Fruit fly (Drosophila melanogaster) whole organism, prepupa: ENCODE measurements around the gene Df31.

Experiments
- Blimp-1 ChIP-seq: fragments of 200-800 bp; sonication (Bioruptor generic); optimal IDR thresholded peaks from 3 replicates; lab custom pipeline; 2017; ENCODE audit warnings: missing biosample characterization, missing genetic modification characterization, mild to moderate bottlenecking, moderate library complexity, missing genetic modification reagents
- CG10631 ChIP-seq: fragments of 200-800 bp; sonication (Bioruptor generic); optimal IDR thresholded peaks from 2 replicates; lab custom pipeline; 2016; ENCODE audit warnings: missing biosample characterization, missing genetic modification characterization
- CG10669 ChIP-seq: fragments of 200-800 bp; sonication (Bioruptor generic); optimal IDR thresholded peaks from 3 replicates; lab custom pipeline; 2018; ENCODE audit warnings: missing biosample characterization, mild to moderate bottlenecking, missing genetic modification characterization, moderate library complexity
- CG11762 ChIP-seq: fragments of 200-800 bp; sonication (Bioruptor generic); optimal IDR thresholded peaks from 3 replicates; lab custom pipeline; 2016; ENCODE audit warnings: missing biosample characterization, missing genetic modification characterization; ENCODE audit not compliant: insufficient read depth
- CG15336 ChIP-seq: fragments of 200-800 bp; sonication (Bioruptor generic); IDR thresholded peaks from 2 replicates; pipeline ENCODE4 v1.3.6; 2022; ENCODE audit warnings: missing biosample characterization, missing genetic modification characterization
- CG1621 ChIP-seq: fragments of 200-800 bp; sonication (Bioruptor generic); optimal IDR thresholded peaks from 3 replicates; lab custom pipeline; 2018; ENCODE audit warnings: missing biosample characterization, mild to moderate bottlenecking, missing genetic modification characterization
- CG16779 ChIP-seq: fragments of 200-800 bp; sonication (Bioruptor generic); optimal IDR thresholded peaks from 3 replicates; lab custom pipeline; 2017; ENCODE audit warnings: missing biosample characterization, mild to moderate bottlenecking, missing genetic modification characterization
- CG31627 ChIP-seq: fragments of 200-800 bp; sonication (Bioruptor generic); optimal IDR thresholded peaks from 3 replicates; lab custom pipeline; 2016; ENCODE audit warnings: missing biosample characterization, missing genetic modification characterization
- CG32006 ChIP-seq: fragments of 200-800 bp; sonication (Bioruptor generic); optimal IDR thresholded peaks from 3 replicates; lab custom pipeline; 2017; ENCODE audit warnings: missing biosample characterization, mild to moderate bottlenecking, missing genetic modification characterization
- CG3919 ChIP-seq: fragments of 200-800 bp; sonication (Bioruptor generic); optimal IDR thresholded peaks from 3 replicates; lab custom pipeline; 2016; ENCODE audit warnings: missing biosample characterization, missing genetic modification characterization
- CG6163 ChIP-seq: fragments of 200-800 bp; sonication (Bioruptor generic); IDR thresholded peaks from 3 replicates; pipeline ENCODE4 v1.3.6; 2022; ENCODE audit warnings: missing biosample characterization, missing genetic modification characterization
- CG6276 ChIP-seq: fragments of 200-800 bp; sonication (Bioruptor generic); optimal IDR thresholded peaks from 2 replicates; lab custom pipeline; 2017; ENCODE audit warnings: missing biosample characterization, mild to moderate bottlenecking, missing genetic modification characterization
- CG6792 ChIP-seq: fragments of 200-800 bp; sonication (Bioruptor generic); optimal IDR thresholded peaks from 3 replicates; lab custom pipeline; 2016; ENCODE audit warnings: missing biosample characterization, missing genetic modification characterization
- CG6854 ChIP-seq: fragments of 200-800 bp; sonication (Bioruptor generic); optimal IDR thresholded peaks from 2 replicates; lab custom pipeline; 2017; ENCODE audit warnings: missing biosample characterization, mild to moderate bottlenecking, missing genetic modification characterization
- CG8632 ChIP-seq: fragments of 200-800 bp; sonication (Bioruptor generic); optimal IDR thresholded peaks from 3 replicates; lab custom pipeline; 2016; ENCODE audit warnings: missing biosample characterization, missing genetic modification characterization
- CG9139 ChIP-seq: fragments of 200-800 bp; sonication (Bioruptor generic); optimal IDR thresholded peaks from 3 replicates; lab custom pipeline; 2017; ENCODE audit warnings: missing biosample characterization, mild to moderate bottlenecking, missing genetic modification characterization
- Eip78C ChIP-seq: fragments of 200-800 bp; sonication (Bioruptor generic); peaks from one replicate; lab custom pipeline; 2016; ENCODE audit warnings: missing biosample characterization, missing genetic modification characterization
- Eip93F ChIP-seq: fragments of 200-800 bp; sonication (Bioruptor generic); optimal IDR thresholded peaks from 2 replicates; lab custom pipeline; 2016; ENCODE audit warnings: missing biosample characterization, mild to moderate bottlenecking, missing genetic modification characterization
- Ets21C ChIP-seq: fragments of 200-800 bp; sonication (Bioruptor generic); optimal IDR thresholded peaks from 3 replicates; lab custom pipeline; 2016; ENCODE audit warnings: missing biosample characterization, missing genetic modification characterization
- Gug ChIP-seq: fragments of 200-800 bp; sonication (Bioruptor generic); IDR thresholded peaks from 2 replicates; pipeline ENCODE4 v1.3.6; 2022; ENCODE audit warnings: missing biosample characterization, missing genetic modification characterization
- Hr38 ChIP-seq: sonication (Bioruptor generic); optimal IDR thresholded peaks from 2 replicates; lab custom pipeline; 2016; ENCODE audit warnings: missing biosample characterization, missing genetic modification characterization
- Hr39 ChIP-seq: fragments of 200-800 bp; sonication (Bioruptor generic); optimal IDR thresholded peaks from 2 replicates; lab custom pipeline; 2016; ENCODE audit warnings: missing biosample characterization, missing genetic modification characterization
- Hr4 ChIP-seq: fragments of 200-800 bp; sonication (Bioruptor generic); optimal IDR thresholded peaks from 3 replicates; lab custom pipeline; 2016; ENCODE audit warnings: missing biosample characterization, missing genetic modification characterization
- Lpt ChIP-seq: fragments of 200-800 bp; sonication (Bioruptor generic); optimal IDR thresholded peaks from 3 replicates; lab custom pipeline; 2016; ENCODE audit warnings: missing biosample characterization, missing genetic modification characterization
- Met ChIP-seq: fragments of 200-800 bp; sonication (Bioruptor generic); optimal IDR thresholded peaks from 3 replicates; lab custom pipeline; 2016; ENCODE audit warnings: missing biosample characterization, missing genetic modification characterization
- OdsH ChIP-seq: fragments of 200-800 bp; sonication (Bioruptor generic); optimal IDR thresholded peaks from 3 replicates; lab custom pipeline; 2016; ENCODE audit warnings: missing biosample characterization, missing genetic modification characterization
- Smox ChIP-seq: fragments of 200-800 bp; sonication (Bioruptor generic); optimal IDR thresholded peaks from 3 replicates; lab custom pipeline; 2016; ENCODE audit warnings: missing biosample characterization, missing genetic modification characterization
- Sox102F ChIP-seq: fragments of 200-800 bp; sonication (Bioruptor generic); optimal IDR thresholded peaks from 2 replicates; lab custom pipeline; 2016; ENCODE audit warnings: missing biosample characterization, mild to moderate bottlenecking, missing genetic modification characterization
- Sox14 ChIP-seq: fragments of 200-800 bp; sonication (Bioruptor generic); optimal IDR thresholded peaks from 3 replicates; lab custom pipeline; 2016; ENCODE audit warnings: missing biosample characterization, missing genetic modification characterization
- Sox15 ChIP-seq: fragments of 200-800 bp; sonication (Bioruptor generic); optimal IDR thresholded peaks from 3 replicates; lab custom pipeline; 2016; ENCODE audit warnings: missing biosample characterization, missing genetic modification characterization
- achi ChIP-seq: fragments of 200-800 bp; sonication (Bioruptor generic); optimal IDR thresholded peaks from 3 replicates; lab custom pipeline; 2016; ENCODE audit warnings: missing biosample characterization, missing genetic modification characterization
- acj6 ChIP-seq: fragments of 200-800 bp; sonication (Bioruptor generic); optimal IDR thresholded peaks from 3 replicates; lab custom pipeline; 2016; ENCODE audit warnings: missing biosample characterization, missing genetic modification characterization
- dac ChIP-seq: fragments of 200-800 bp; sonication (Bioruptor generic); optimal IDR thresholded peaks from 2 replicates; lab custom pipeline; 2017; ENCODE audit warnings: missing biosample characterization, mild to moderate bottlenecking, missing genetic modification characterization
- dsx ChIP-seq: fragments of 200-800 bp; optimal IDR thresholded peaks from 3 replicates; lab custom pipeline; 2019; ENCODE audit warnings: missing biosample characterization, mild to moderate bottlenecking, missing genetic modification characterization, moderate library complexity; ENCODE audit not compliant: poor library complexity, severe bottlenecking
- eg ChIP-seq: fragments of 200-800 bp; sonication (Bioruptor generic); IDR thresholded peaks from 3 replicates; pipeline ENCODE4 v1.3.6; 2022; ENCODE audit warnings: missing biosample characterization, missing genetic modification characterization
- esn ChIP-seq: fragments of 200-800 bp; sonication (Bioruptor generic); optimal IDR thresholded peaks from 2 replicates; lab custom pipeline; 2016; ENCODE audit warnings: missing biosample characterization, mild to moderate bottlenecking, missing genetic modification characterization, moderate library complexity
- fkh ChIP-seq: fragments of 200-800 bp; sonication (Bioruptor generic); optimal IDR thresholded peaks from 3 replicates; lab custom pipeline; 2017; ENCODE audit warnings: missing biosample characterization, mild to moderate bottlenecking, missing genetic modification characterization, moderate library complexity
- net ChIP-seq: fragments of 200-800 bp; sonication (Bioruptor generic); optimal IDR thresholded peaks from 3 replicates; lab custom pipeline; 2016; ENCODE audit warnings: missing biosample characterization, missing genetic modification characterization
- pdm3 ChIP-seq: fragments of 200-800 bp; sonication (Bioruptor generic); optimal IDR thresholded peaks from 3 replicates; lab custom pipeline; 2016; ENCODE audit warnings: missing biosample characterization, missing genetic modification characterization
- salr ChIP-seq, 2 experiments: fragments of 200-800 bp; sonication (Bioruptor generic); optimal IDR thresholded peaks; 3 replicates each; lab custom pipeline; 2016 to 2018; ENCODE audit warnings: missing biosample characterization in 2 of 2, missing genetic modification characterization in 2 of 2, mild to moderate bottlenecking in 1 of 2
- ss ChIP-seq, 2 experiments: fragments of 200-800 bp; sonication (Bioruptor generic); optimal IDR thresholded peaks; 2 replicates in 1 of 2; 3 replicates in 1 of 2; lab custom pipeline; 2017 to 2018; ENCODE audit warnings: mild to moderate bottlenecking in 2 of 2, missing biosample characterization in 2 of 2, missing genetic modification characterization in 2 of 2, moderate library complexity in 1 of 2
- svp ChIP-seq: fragments of 200-800 bp; sonication (Bioruptor generic); peaks from one replicate; lab custom pipeline; 2016; ENCODE audit warnings: missing biosample characterization, missing genetic modification characterization
- topi ChIP-seq: fragments of 200-800 bp; sonication (Bioruptor generic); optimal IDR thresholded peaks from 3 replicates; lab custom pipeline; 2016; ENCODE audit warnings: missing biosample characterization, missing genetic modification characterization
- vri ChIP-seq: fragments of 200-800 bp; sonication (Bioruptor generic); optimal IDR thresholded peaks from 3 replicates; lab custom pipeline; 2016; ENCODE audit warnings: missing biosample characterization, mild to moderate bottlenecking, missing genetic modification characterization

The Df31 gene

DNA sequence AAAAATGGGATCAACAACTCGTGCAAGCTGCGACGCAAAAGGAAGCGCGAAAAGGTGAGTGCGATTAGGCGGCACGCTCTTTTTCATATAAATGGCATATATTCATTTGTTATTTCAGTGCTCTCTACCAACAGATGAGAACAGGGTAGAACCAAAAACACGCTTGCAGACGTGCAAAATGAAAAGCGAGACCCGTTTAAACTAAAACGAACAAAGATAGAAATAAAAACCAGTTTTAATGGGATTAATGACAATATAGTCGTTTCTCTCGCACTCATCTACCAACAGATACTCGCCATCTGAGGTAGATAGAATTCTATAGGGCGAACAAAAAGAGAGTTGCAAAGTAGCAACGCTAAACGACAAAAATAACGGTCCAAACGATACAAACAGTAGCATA is 1.2 kb downstream of the Df31 start (continued):
- TF ChIP-seq eg (no peak), esn (GFP tag; lab: Kevin White, UChicago) (no peak), Blimp-1 (GFP tag; lab: Kevin White, UChicago) (no peak), dsx (GFP tag; lab: Kevin White, UChicago) (peak; percentile 34), CG3919 (GFP tag; lab: Kevin White, UChicago) (no peak), CG9139 (peak; percentile 4), Sox15 (GFP tag; lab: Kevin White, UChicago) (no peak), CG6163 (GFP tag; lab: Robert Waterston, UW) (no peak; the same call in 2 of the 3 replicates)

DNA sequence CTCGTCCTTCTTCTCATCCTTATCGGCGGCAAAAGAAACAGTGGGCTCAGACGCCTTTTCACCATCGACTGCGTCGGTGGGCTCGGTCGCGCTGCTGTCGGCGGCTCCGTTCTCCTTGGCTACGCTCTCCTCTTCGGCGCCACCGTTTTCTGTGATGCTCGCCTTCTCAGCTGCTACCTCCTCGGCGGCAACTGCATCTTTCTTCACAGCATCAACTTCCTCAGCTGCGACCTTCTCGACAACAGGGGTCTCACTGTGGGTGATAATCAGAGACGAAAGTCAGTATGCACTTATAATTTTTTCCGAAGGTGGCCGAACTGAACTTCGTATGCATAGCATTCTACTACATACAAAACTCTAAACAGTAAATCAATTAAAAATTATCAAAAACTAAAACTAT is 1.8 kb downstream of the Df31 start:
- TF ChIP-seq CG6163 (GFP tag; lab: Robert Waterston, UW) (peak; percentile 15; the same call in 1 of the 3 replicates), svp (GFP tag; lab: Kevin White, UChicago) (peak; percentile 88), fkh (no peak)

DNA sequence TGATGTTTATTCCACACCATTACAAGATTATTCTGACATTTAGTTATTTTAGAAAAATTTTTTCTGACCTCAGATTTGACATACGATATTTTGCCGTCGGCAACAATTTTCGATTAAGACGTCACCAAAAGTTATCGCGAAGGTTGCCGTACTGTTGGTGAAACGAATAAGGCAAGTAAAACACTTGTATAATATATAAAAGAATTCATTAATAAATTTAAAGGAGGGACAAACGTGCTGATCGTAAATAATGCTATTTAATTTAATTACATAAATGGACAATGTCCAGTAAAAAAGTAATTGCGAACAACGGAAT is 5.3 kb downstream of the Df31 start:
- TF ChIP-seq CG11762 (GFP tag; lab: Kevin White, UChicago) = no peak
- TF ChIP-seq eg = no peak
- peak; percentile 27 for TF ChIP-seq svp (GFP tag; lab: Kevin White, UChicago)
- TF ChIP-seq achi (GFP tag; lab: Kevin White, UChicago) = peak; percentile 48
- no peak for TF ChIP-seq acj6 (GFP tag; lab: Kevin White, UChicago)
- TF ChIP-seq Sox14 = no peak

DNA sequence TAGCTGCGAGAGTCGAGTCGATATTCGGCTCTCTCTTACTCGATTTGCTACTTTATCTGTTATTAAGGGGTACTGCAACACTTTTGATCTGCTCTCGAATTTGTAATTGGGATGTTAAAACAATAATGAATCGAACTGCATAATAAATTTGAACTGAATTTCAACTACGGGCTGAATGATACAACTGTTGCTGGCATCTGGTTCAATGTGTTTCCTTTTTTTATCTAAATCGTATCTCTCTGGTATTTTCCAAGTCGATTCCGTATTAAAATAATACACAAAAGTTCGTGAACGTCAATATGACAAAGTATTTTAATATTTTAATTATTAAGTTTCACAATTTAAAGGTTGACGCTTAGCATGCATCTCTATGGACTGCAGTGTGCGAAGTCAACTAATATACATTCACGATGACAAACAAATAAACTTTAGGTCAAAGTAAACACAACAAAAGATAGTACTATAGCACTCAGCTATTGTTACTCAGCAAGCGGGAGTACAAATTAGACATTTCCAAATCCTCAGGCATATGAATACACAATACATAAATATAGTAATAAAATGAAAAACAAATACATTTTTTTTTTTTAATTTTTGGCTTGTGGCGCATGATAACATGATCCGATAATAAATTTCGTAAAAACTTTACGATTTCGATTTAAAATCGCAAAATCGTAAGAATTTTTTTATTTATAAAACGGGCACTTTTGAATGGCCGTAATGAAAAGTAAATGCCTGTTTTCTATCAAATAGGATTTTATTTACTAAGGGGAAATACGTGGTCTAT is 5.9 kb downstream of the Df31 start, which contains the start of gene CG2201:
Gene CG2201 (minus strand): TSS at position 396 of the 787 bp plus-strand sequence.
- TF ChIP-seq CG15336 (peak; percentile 10), Lpt (GFP tag; lab: Kevin White, UChicago) (peak; percentile 15), Ets21C (GFP tag; lab: Kevin White, UChicago) (peak; percentile 34), pdm3 (GFP tag; lab: Kevin White, UChicago) (peak; percentile 35), CG1621 (no peak), CG8632 (GFP tag; lab: Kevin White, UChicago) (peak; percentile 19), acj6 (GFP tag; lab: Kevin White, UChicago) (peak; percentile 9), Hr39 (peak; percentile 40), CG31627 (GFP tag; lab: Kevin White, UChicago) (peak; percentile 35), Eip93F (no peak), CG6163 (GFP tag; lab: Robert Waterston, UW) (0 out of 3 replicates have a peak, but pooled peaks have one; percentile 22), CG6276 (peak; percentile 15), Hr4 (GFP tag; lab: Kevin White, UChicago) (peak; percentile 41), CG32006 (peak; percentile 56), Met (GFP tag; lab: Kevin White, UChicago) (peak; percentile 50), topi (GFP tag; lab: Kevin White, UChicago) (peak; percentile 38), CG6792 (GFP tag; lab: Kevin White, UChicago) (no peak), OdsH (GFP tag; lab: Kevin White, UChicago) (peak; percentile 38), eg (no peak; the same call in 2 of the 3 replicates), ss (GFP tag; optimal IDR thresholded peaks at IDR 0.05; lab: Kevin White, UChicago) (peak in 1 of 2 experiments; percentile 4), Eip78C (GFP tag; lab: Kevin White, UChicago) (peak; percentile 75), CG16779 (tag; lab: Kevin White, UChicago) (peak; percentile 16), dac (no peak), CG10669 (no peak), CG6854 (GFP tag; lab: Kevin White, UChicago) (no peak), Gug (no peak), Sox14 (peak; percentile 30), Sox102F (GFP tag; lab: Kevin White, UChicago) (peak; percentile 64), Smox (GFP tag; lab: Kevin White, UChicago) (peak; percentile 24), esn (GFP tag; lab: Kevin White, UChicago) (peak; percentile 55), net (GFP tag; lab: Kevin White, UChicago) (peak; percentile 26), Hr38 (GFP tag; lab: Kevin White, UChicago) (no peak), vri (peak; percentile 16), salr (GFP tag; optimal IDR thresholded peaks at IDR 0.05; lab: Kevin White, UChicago) (peak in 1 of 2 experiments; percentile 22), svp (GFP tag; lab: Kevin White, UChicago) (peak; percentile 90), fkh (peak; percentile 97), CG10631 (GFP tag; lab: Kevin White, UChicago) (peak; percentile 40)
